Fruit fly (Drosophila melanogaster) whole organism, embryonic: ENCODE data around the gene ck.

Experiments used
- BtbVII ChIP-seq: fragments of 200-800 bp; sonication (Bioruptor generic); optimal IDR thresholded peaks from 3 replicates; lab custom pipeline; 2017; ENCODE audit warnings: missing biosample characterization, mild to moderate bottlenecking, missing genetic modification characterization
- CG11695 ChIP-seq: fragments of 200-800 bp; sonication (Bioruptor generic); IDR thresholded peaks from 3 replicates; pipeline ENCODE4 v1.3.6; 2022; ENCODE audit warnings: missing biosample characterization, missing genetic modification characterization
- CG12659 ChIP-seq: fragments of 200-800 bp; sonication (Bioruptor generic); optimal IDR thresholded peaks from 3 replicates; lab custom pipeline; 2017; ENCODE audit warnings: mild to moderate bottlenecking, missing biosample characterization, missing genetic modification reagents, missing genetic modification characterization
- CG14965 ChIP-seq: fragments of 200-800 bp; sonication (Bioruptor generic); optimal IDR thresholded peaks from 2 replicates; lab custom pipeline; 2016; ENCODE audit warnings: missing biosample characterization, missing genetic modification characterization, borderline replicate concordance
- CG15269 ChIP-seq: fragments of 200-800 bp; sonication (Bioruptor generic); optimal IDR thresholded peaks from 2 replicates; lab custom pipeline; 2018; ENCODE audit warnings: missing biosample characterization, mild to moderate bottlenecking, missing genetic modification characterization, moderate library complexity
- CG17361 ChIP-seq: fragments of 200-800 bp; sonication (Bioruptor generic); IDR thresholded peaks from 3 replicates; pipeline ENCODE4 v1.3.6; 2022; ENCODE audit warnings: missing biosample characterization, missing genetic modification characterization
- CG17912 ChIP-seq: fragments of 200-800 bp; sonication (Bioruptor generic); optimal IDR thresholded peaks from 2 replicates; lab custom pipeline; 2018; ENCODE audit warnings: missing biosample characterization, mild to moderate bottlenecking, missing genetic modification characterization
- CG2678 ChIP-seq: fragments of 200-800 bp; sonication (Bioruptor generic); optimal IDR thresholded peaks from 3 replicates; lab custom pipeline; 2019; ENCODE audit warnings: missing biosample characterization, mild to moderate bottlenecking, missing genetic modification characterization, moderate library complexity
- CG3995 ChIP-seq: fragments of 200-800 bp; sonication (Bioruptor generic); optimal IDR thresholded peaks from 3 replicates; lab custom pipeline; 2016; ENCODE audit warnings: missing biosample characterization, missing genetic modification characterization
- CG7372 ChIP-seq: fragments of 200-800 bp; sonication (Bioruptor generic); IDR thresholded peaks from 2 replicates; pipeline ENCODE4 v1.3.6; 2022; ENCODE audit warnings: missing biosample characterization, missing genetic modification characterization
- CG7839 ChIP-seq: fragments of 200-800 bp; sonication (Bioruptor generic); optimal IDR thresholded peaks from 3 replicates; lab custom pipeline; 2018; ENCODE audit warnings: missing biosample characterization, mild to moderate bottlenecking, missing genetic modification characterization, moderate library complexity
- E2f2 ChIP-seq: fragments of 200-800 bp; sonication (Bioruptor generic); IDR thresholded peaks from 2 replicates; pipeline ENCODE4 v1.3.6; 2022; ENCODE audit warnings: missing biosample characterization, missing genetic modification characterization
- Ets65A ChIP-seq: fragments of 200-800 bp; sonication (Bioruptor generic); peaks from one replicate; lab custom pipeline; 2016; ENCODE audit warnings: missing biosample characterization, missing genetic modification characterization
- Hmr ChIP-seq: fragments of 200-800 bp; sonication (Bioruptor generic); optimal IDR thresholded peaks from 3 replicates; lab custom pipeline; 2017; ENCODE audit warnings: mild to moderate bottlenecking, missing biosample characterization, missing genetic modification reagents, missing genetic modification characterization
- Hr51 ChIP-seq, 2 experiments: fragments of 200-800 bp; sonication (Bioruptor generic); optimal IDR thresholded peaks; 2 replicates in 1 of 2; 3 replicates in 1 of 2; lab custom pipeline; 2016 to 2018; ENCODE audit warnings: missing biosample characterization in 2 of 2, missing genetic modification characterization in 2 of 2, mild to moderate bottlenecking in 1 of 2, moderate library complexity in 1 of 2
- Mad ChIP-seq: fragments of 200-800 bp; sonication (Bioruptor generic); optimal IDR thresholded peaks from 2 replicates; lab custom pipeline; 2016; ENCODE audit warnings: missing biosample characterization, missing genetic modification characterization
- Med ChIP-seq: fragments of 200-800 bp; sonication (Bioruptor generic); peaks from one replicate; lab custom pipeline; 2016; ENCODE audit warnings: missing biosample characterization, missing genetic modification characterization, mild to moderate bottlenecking, inconsistent platforms, moderate library complexity
- Ptx1 ChIP-seq: fragments of 200-800 bp; sonication (Bioruptor generic); IDR thresholded peaks from 2 replicates; pipeline ENCODE4 v1.3.6; 2022; ENCODE audit warnings: missing biosample characterization, missing genetic modification characterization
- Rfx ChIP-seq: fragments of 200-800 bp; sonication (Bioruptor generic); IDR thresholded peaks from 2 replicates; pipeline ENCODE4 v1.3.6; 2022; ENCODE audit warnings: missing biosample characterization, missing genetic modification characterization
- Sox102F ChIP-seq: fragments of 200-800 bp; sonication (Bioruptor generic); optimal IDR thresholded peaks from 2 replicates; lab custom pipeline; 2018; ENCODE audit warnings: missing biosample characterization, mild to moderate bottlenecking, missing genetic modification characterization, moderate library complexity
- az2 ChIP-seq: fragments of 200-800 bp; sonication (Bioruptor generic); optimal IDR thresholded peaks from 3 replicates; lab custom pipeline; 2016; ENCODE audit warnings: missing biosample characterization, missing genetic modification characterization
- cato ChIP-seq: fragments of 200-800 bp; sonication (Bioruptor generic); optimal IDR thresholded peaks from 2 replicates; lab custom pipeline; 2016; ENCODE audit warnings: missing biosample characterization, missing genetic modification characterization, borderline replicate concordance
- chinmo ChIP-seq: fragments of 200-800 bp; sonication (Bioruptor generic); IDR thresholded peaks from 4 replicates; pipeline ENCODE4 v1.3.6; 2022; ENCODE audit warnings: missing biosample characterization, missing genetic modification characterization; ENCODE audit not compliant: partially characterized antibody
- crol ChIP-seq: fragments of 200-800 bp; sonication (Bioruptor generic); IDR thresholded peaks from 2 replicates; pipeline ENCODE4 v1.3.6; 2022; ENCODE audit warnings: missing biosample characterization, missing genetic modification characterization
- ems ChIP-seq: fragments of 200-800 bp; sonication (Bioruptor generic); optimal IDR thresholded peaks from 3 replicates; lab custom pipeline; 2016; ENCODE audit warnings: missing biosample characterization, missing genetic modification characterization
- gem ChIP-seq: fragments of 200-800 bp; sonication (Bioruptor generic); optimal IDR thresholded peaks from 2 replicates; lab custom pipeline; 2019; ENCODE audit warnings: missing biosample characterization, mild to moderate bottlenecking, missing genetic modification characterization, moderate library complexity
- ind ChIP-seq: fragments of 200-800 bp; sonication (Bioruptor generic); optimal IDR thresholded peaks from 3 replicates; lab custom pipeline; 2016; ENCODE audit warnings: missing biosample characterization, missing genetic modification characterization
- knrl ChIP-seq: fragments of 200-800 bp; sonication (Bioruptor generic); IDR thresholded peaks from 3 replicates; pipeline ENCODE4 v1.3.6; 2022; ENCODE audit warnings: missing biosample characterization, missing genetic modification characterization; ENCODE audit not compliant: partially characterized antibody
- lmd ChIP-seq: fragments of 200-800 bp; sonication (Bioruptor generic); IDR thresholded peaks from 2 replicates; pipeline ENCODE4 v1.3.6; 2022; ENCODE audit warnings: missing biosample characterization, missing genetic modification characterization
- pan ChIP-seq, 4 experiments: fragments of >200 bp in 3 of 4; fragments of 200-800 bp in 1 of 4; sonication (Bioruptor generic) in 1 of 4; optimal IDR thresholded peaks in 3 of 4; IDR thresholded peaks in 1 of 4; 2 replicates each; pipeline versions ENCODE4 v1.3.6 to Lab custom; 2017 to 2022; ENCODE audit warnings: missing biosample characterization in 2 of 4, missing genetic modification characterization in 2 of 4, mixed read lengths in 1 of 4
- pzg ChIP-seq: fragments of 200-800 bp; sonication (Bioruptor generic); optimal IDR thresholded peaks from 3 replicates; lab custom pipeline; 2018; ENCODE audit warnings: missing biosample characterization, mild to moderate bottlenecking, missing genetic modification characterization, moderate library complexity
- rib ChIP-seq: fragments of 200-800 bp; sonication (Bioruptor generic); IDR thresholded peaks from 2 replicates; pipeline ENCODE4 v1.3.6; 2022; ENCODE audit warnings: missing biosample characterization, missing genetic modification characterization
- row ChIP-seq: fragments of 200-800 bp; sonication (Bioruptor generic); IDR thresholded peaks from 3 replicates; pipeline ENCODE4 v1.3.6; 2022; ENCODE audit warnings: missing biosample characterization, missing genetic modification characterization
- sd ChIP-seq: fragments of 200-800 bp; sonication (Bioruptor generic); optimal IDR thresholded peaks from 3 replicates; lab custom pipeline; 2018; ENCODE audit warnings: missing biosample characterization, mild to moderate bottlenecking, missing genetic modification characterization, moderate library complexity
- slbo ChIP-seq: fragments of 200-800 bp; sonication (Bioruptor generic); IDR thresholded peaks from 2 replicates; pipeline ENCODE4 v1.3.6; 2022; ENCODE audit warnings: missing biosample characterization, missing genetic modification characterization
- tap ChIP-seq: fragments of 200-800 bp; optimal IDR thresholded peaks from 3 replicates; lab custom pipeline; 2019; ENCODE audit warnings: missing biosample characterization, mild to moderate bottlenecking, missing genetic modification characterization, moderate library complexity
- vvl ChIP-seq: fragments of 200-800 bp; sonication (Bioruptor generic); IDR thresholded peaks from 2 replicates; pipeline ENCODE4 v1.3.6; 2022; ENCODE audit warnings: missing biosample characterization, missing genetic modification characterization
- wek ChIP-seq: fragments of 200-800 bp; sonication (Bioruptor generic); optimal IDR thresholded peaks from 3 replicates; lab custom pipeline; 2018; ENCODE audit warnings: missing biosample characterization, mild to moderate bottlenecking, missing genetic modification characterization, moderate library complexity
- yki ChIP-seq: fragments of >200 bp; optimal IDR thresholded peaks from 3 replicates; lab custom pipeline; 2018
- zen ChIP-seq: fragments of 200-800 bp; sonication (Bioruptor generic); optimal IDR thresholded peaks from 3 replicates; lab custom pipeline; 2018; ENCODE audit warnings: missing biosample characterization, mild to moderate bottlenecking, missing genetic modification characterization, moderate library complexity
- zf30C ChIP-seq: fragments of 200-800 bp; sonication (Bioruptor generic); optimal IDR thresholded peaks from 3 replicates; lab custom pipeline; 2018; ENCODE audit warnings: missing biosample characterization, mild to moderate bottlenecking, missing genetic modification characterization

The ck gene

DNA sequence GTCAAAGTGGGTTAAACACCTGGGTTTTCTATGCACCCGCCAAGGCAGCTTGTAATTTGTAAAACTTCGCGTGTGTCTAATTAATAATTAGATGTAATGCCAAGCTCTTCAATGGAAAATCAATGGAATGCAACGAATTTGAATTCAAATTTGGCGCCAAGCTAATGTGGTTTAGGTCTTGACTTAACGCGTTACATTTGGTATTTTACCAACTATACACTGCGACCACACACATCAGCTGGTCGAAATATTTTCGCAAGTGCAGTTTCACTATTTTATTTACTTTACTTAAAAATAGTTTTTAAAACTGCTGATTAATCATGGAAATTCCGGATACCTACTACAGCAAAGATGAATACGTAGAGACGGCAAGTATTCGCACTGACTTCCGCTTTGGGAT lies 52.2 kb downstream of the ck start, which contains the start of gene DCTN5-p25 (continued):
- peak; percentile 28 for TF ChIP-seq zen (tag; lab: Kevin White, UChicago)
- no peak for TF ChIP-seq CG17361 (GFP tag; lab: Robert Waterston, UW)
- no peak for TF ChIP-seq Hmr (GFP tag; lab: Kevin White, UChicago)

DNA sequence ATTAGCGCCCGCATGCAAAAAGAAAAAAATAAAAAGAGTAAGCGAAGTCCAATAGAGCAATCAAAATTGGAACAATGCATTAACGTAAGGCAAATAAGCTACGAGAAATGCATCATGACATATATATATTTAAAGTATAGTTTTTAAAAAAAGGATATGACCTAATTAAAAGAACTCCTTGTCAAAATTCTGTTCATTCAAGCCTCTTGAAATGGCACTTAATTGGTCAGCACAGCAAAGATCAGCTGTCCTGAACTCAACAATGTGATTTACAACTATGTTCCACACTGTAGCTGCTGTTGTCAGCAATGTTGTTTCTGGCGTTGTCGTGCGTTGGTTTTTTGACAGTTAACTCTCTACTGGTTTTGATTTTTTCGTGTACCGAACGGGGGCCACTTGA lies 55.8 kb downstream of the ck start:
- TF ChIP-seq tap (tag; lab: Kevin White, UChicago): no peak
- peak; percentile 33 for TF ChIP-seq CG15269
- no peak for TF ChIP-seq Mad (GFP tag; lab: Kevin White, UChicago)
- no peak for TF ChIP-seq zf30C (GFP tag; lab: Kevin White, UChicago)
- peak; percentile 12 for TF ChIP-seq ind
- TF ChIP-seq ems (GFP tag; lab: Kevin White, UChicago): no peak
- TF ChIP-seq Hr51 (GFP tag; optimal IDR thresholded peaks at IDR 0.05; lab: Kevin White, UChicago): peak in 1 of 2 experiments; percentile 45
- no peak for TF ChIP-seq knrl
- no peak for TF ChIP-seq cato (GFP tag; lab: Kevin White, UChicago)
- TF ChIP-seq CG2678 (tag; lab: Kevin White, UChicago): peak; percentile 37
- TF ChIP-seq slbo (GFP tag; lab: Robert Waterston, UW): peak; percentile 28; the same call in 1 of the 2 replicates
- TF ChIP-seq CG11695 (GFP tag; lab: Robert Waterston, UW): peak; percentile 74
- TF ChIP-seq Rfx (GFP tag; lab: Robert Waterston, UW): 0 out of 2 replicates have a peak, but pooled peaks have one; percentile 25
- peak; percentile 7; the same call in 1 of the 2 replicates for TF ChIP-seq lmd (GFP tag; lab: Robert Waterston, UW)
- no peak for TF ChIP-seq pan (optimal IDR thresholded peaks at IDR 0.05; lab: Kevin White, UChicago)
- peak in 1 of 2 experiments; percentile 53 for TF ChIP-seq pan (GFP tag; optimal IDR thresholded peaks at IDR 0.05 in 1 of 2, IDR thresholded peaks at IDR 0.05 in 1 of 2)
- TF ChIP-seq gem (tag; lab: Kevin White, UChicago): peak; percentile 20
- TF ChIP-seq Sox102F (GFP tag; lab: Kevin White, UChicago): peak; percentile 8
- TF ChIP-seq crol (GFP tag; lab: Robert Waterston, UW): no peak
- TF ChIP-seq row: 0 out of 3 replicates have a peak, but pooled peaks have one; percentile 15
- TF ChIP-seq Med: peak; percentile 51
- TF ChIP-seq CG3995 (GFP tag; lab: Kevin White, UChicago): no peak
- TF ChIP-seq az2: no peak
- TF ChIP-seq CG7839 (tag; lab: Kevin White, UChicago): peak; percentile 12
- peak; percentile 28; the same call in 1 of the 2 replicates for TF ChIP-seq Ptx1 (GFP tag; lab: Robert Waterston, UW)
- TF ChIP-seq wek (GFP tag; lab: Kevin White, UChicago): no peak
- TF ChIP-seq CG12659 (GFP tag; lab: Kevin White, UChicago): peak; percentile 3
- TF ChIP-seq CG14965: no peak

DNA sequence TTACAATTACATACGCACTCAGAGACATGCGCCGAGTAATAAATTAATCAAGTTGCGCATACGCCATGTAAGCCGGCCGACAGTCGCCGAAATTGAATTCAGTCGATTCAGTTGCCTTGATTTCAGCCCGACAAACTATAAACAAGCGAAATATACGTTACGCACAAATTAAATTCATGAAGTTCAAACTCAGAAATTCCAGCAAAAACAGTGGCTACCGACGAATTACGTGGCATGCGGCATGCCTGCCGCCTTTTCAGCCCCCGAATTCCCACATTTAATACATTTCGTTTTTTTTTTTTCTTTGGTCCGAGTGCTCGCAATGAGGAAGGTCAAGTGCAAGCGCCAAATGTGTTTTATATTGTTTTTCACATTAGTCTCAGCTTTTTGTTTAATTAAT lies 57.3 kb downstream of the ck start:
- TF ChIP-seq Ets65A (GFP tag; lab: Kevin White, UChicago) (peak; percentile 3), CG7372 (0 out of 2 replicates have a peak, but pooled peaks have one; percentile 15), chinmo (0 out of 4 replicates have a peak, but pooled peaks have one; percentile 67), pzg (GFP tag; lab: Kevin White, UChicago) (no peak), E2f2 (GFP tag; lab: Robert Waterston, UW) (no peak), CG17912 (no peak), rib (GFP tag; lab: Robert Waterston, UW) (0 out of 2 replicates have a peak, but pooled peaks have one; percentile 18), BtbVII (GFP tag; lab: Kevin White, UChicago) (no peak), sd (peak; percentile 78), yki (lab: Kevin White, UChicago) (no peak), vvl (GFP tag; lab: Robert Waterston, UW) (0 out of 2 replicates have a peak, but pooled peaks have one; percentile 20)
